Fruit fly (Drosophila melanogaster) whole organism, adult: ENCODE measurements around the gene blot.

Experiments
- CG14711 ChIP-seq: fragments of 200-800 bp; sonication (Bioruptor generic); optimal IDR thresholded peaks from 2 replicates; lab custom pipeline; 2018; ENCODE audit warnings: missing biosample characterization, mild to moderate bottlenecking, missing genetic modification characterization, moderate library complexity
- Clk ChIP-seq: fragments of 200-800 bp; sonication (Bioruptor generic); optimal IDR thresholded peaks from 2 replicates; lab custom pipeline; 2017; ENCODE audit warnings: missing biosample characterization, missing genetic modification characterization
- Mnt ChIP-seq: fragments of 200-800 bp; sonication (Bioruptor generic); optimal IDR thresholded peaks from 2 replicates; lab custom pipeline; 2016; ENCODE audit warnings: missing biosample characterization, mild to moderate bottlenecking, missing genetic modification characterization
- bab1 ChIP-seq: fragments of 200-800 bp; sonication (Bioruptor generic); optimal IDR thresholded peaks from 3 replicates; lab custom pipeline; 2019; ENCODE audit warnings: missing biosample characterization, mild to moderate bottlenecking, missing genetic modification characterization, moderate library complexity
- cnc ChIP-seq, 2 experiments: fragments of >200 bp; optimal IDR thresholded peaks; 2 replicates each; lab custom pipeline; 2017
- kay ChIP-seq: fragments of 200-800 bp; sonication (Bioruptor generic); peaks from one replicate; lab custom pipeline; 2016; ENCODE audit warnings: missing biosample characterization, missing genetic modification characterization, borderline replicate concordance
- pad ChIP-seq: fragments of 200-800 bp; sonication (Bioruptor generic); optimal IDR thresholded peaks from 3 replicates; lab custom pipeline; 2017; ENCODE audit warnings: missing biosample characterization, missing genetic modification characterization, mild to moderate bottlenecking, moderate library complexity, missing genetic modification reagents
- toe ChIP-seq: fragments of 200-800 bp; sonication (Bioruptor generic); optimal IDR thresholded peaks from 2 replicates; lab custom pipeline; 2016; ENCODE audit warnings: missing biosample characterization, missing genetic modification characterization

dm6 chr3L:17383714-17384113 lies 37.6 kb downstream of the blot start:
- TF ChIP-seq Mnt (no peak), Clk (GFP tag; lab: Kevin White, UChicago) (no peak), kay (GFP tag; lab: Kevin White, UChicago) (no peak), cnc (optimal IDR thresholded peaks at IDR 0.05; lab: Kevin White, UChicago) (no peak), CG14711 (no peak), pad (GFP tag; lab: Kevin White, UChicago) (no peak), toe (no peak), bab1 (no peak)
